Worm (Caenorhabditis elegans): ENCODE data around the gene rml-3.

- TF ChIP-seq nhr-237 (tag; optimal IDR thresholded peaks at IDR 0.05): no peak
- TF ChIP-seq aly-2 (tag; optimal IDR thresholded peaks at IDR 0.05): no peak
- no peak for TF ChIP-seq snpc-4 (tag; optimal IDR thresholded peaks at IDR 0.05)
- no peak for TF ChIP-seq fos-1 (tag; optimal IDR thresholded peaks at IDR 0.05)
- peak; percentile 33 for TF ChIP-seq egl-27 (tag; optimal IDR thresholded peaks at IDR 0.05)
Measured at ce11 chrX:6219892-6220291, 19.0 kb downstream of the rml-3 start.

Measured in whole organism, L3 larva.